Fruit fly (Drosophila melanogaster): ENCODE measurements around the gene CG1105.

dm6 chr3R:7044016-7044415, 22.9 kb downstream of the CG1105 start:
- TF ChIP-seq psq (optimal IDR thresholded peaks at IDR 0.05): no peak
- no peak for TF ChIP-seq Sin3A (optimal IDR thresholded peaks at IDR 0.05)
- no peak for TF ChIP-seq Myc (optimal IDR thresholded peaks at IDR 0.05)
- no peak for TF ChIP-seq ttk (optimal IDR thresholded peaks at IDR 0.05)
- no peak for TF ChIP-seq insv (optimal IDR thresholded peaks at IDR 0.05)

Measured in Kc167 (cell line).